Fruit fly (Drosophila melanogaster) whole organism, embryonic: ENCODE measurements around the gene gish.

ENCODE experiments used
- Antp ChIP-seq: fragments of 200-800 bp; sonication (Bioruptor generic); optimal IDR thresholded peaks from 3 replicates; lab custom pipeline; 2016; ENCODE audit warnings: missing biosample characterization, missing genetic modification characterization
- Atf3 ChIP-seq: fragments of 200-800 bp; sonication (Bioruptor generic); optimal IDR thresholded peaks from 3 replicates; lab custom pipeline; 2016; ENCODE audit warnings: missing biosample characterization, missing genetic modification characterization
- B-H1 ChIP-seq: fragments of 200-800 bp; sonication (Bioruptor generic); IDR thresholded peaks from 3 replicates; pipeline ENCODE4 v1.3.6; 2022; ENCODE audit warnings: missing biosample characterization, missing genetic modification characterization
- CG1024 ChIP-seq: fragments of 200-800 bp; sonication (Bioruptor generic); IDR thresholded peaks from 2 replicates; pipeline ENCODE4 v1.3.6; 2022; ENCODE audit warnings: missing biosample characterization, missing genetic modification characterization
- CG10959 ChIP-seq: fragments of 200-800 bp; sonication (Bioruptor generic); IDR thresholded peaks from 2 replicates; pipeline ENCODE4 v1.3.6; 2022; ENCODE audit warnings: missing biosample characterization, missing genetic modification characterization
- CG11085 ChIP-seq: fragments of 200-800 bp; sonication (Bioruptor generic); IDR thresholded peaks from 2 replicates; pipeline ENCODE4 v1.3.6; 2022; ENCODE audit warnings: missing biosample characterization, missing genetic modification characterization
- CG11398 ChIP-seq: fragments of 200-800 bp; sonication (Bioruptor generic); optimal IDR thresholded peaks from 2 replicates; lab custom pipeline; 2016; ENCODE audit warnings: missing biosample characterization, missing genetic modification characterization
- CG11456 ChIP-seq: fragments of 200-800 bp; sonication (Bioruptor generic); IDR thresholded peaks from 3 replicates; pipeline ENCODE4 v1.3.6; 2022; ENCODE audit warnings: missing biosample characterization, missing genetic modification characterization
- CG12391 ChIP-seq: fragments of 200-800 bp; sonication (Bioruptor generic); optimal IDR thresholded peaks from 3 replicates; lab custom pipeline; 2018; ENCODE audit warnings: missing biosample characterization, mild to moderate bottlenecking, missing genetic modification characterization, moderate library complexity
- CG1602 ChIP-seq: fragments of 200-800 bp; sonication (Bioruptor generic); optimal IDR thresholded peaks from 3 replicates; lab custom pipeline; 2016; ENCODE audit warnings: missing biosample characterization, missing genetic modification characterization
- CG16779 ChIP-seq: fragments of 200-800 bp; sonication (Bioruptor generic); IDR thresholded peaks from 2 replicates; pipeline ENCODE4 v1.3.6; 2022; ENCODE audit warnings: missing biosample characterization, missing genetic modification characterization
- CG17186 ChIP-seq: fragments of 200-800 bp; sonication (Bioruptor generic); optimal IDR thresholded peaks from 3 replicates; lab custom pipeline; 2017; ENCODE audit warnings: missing biosample characterization, missing genetic modification reagents, missing genetic modification characterization
- CG17328 ChIP-seq: fragments of 200-800 bp; sonication (Bioruptor generic); IDR thresholded peaks from 2 replicates; pipeline ENCODE4 v1.3.6; 2022; ENCODE audit warnings: missing biosample characterization, missing genetic modification characterization
- CG17829 ChIP-seq: fragments of 200-800 bp; optimal IDR thresholded peaks from 2 replicates; lab custom pipeline; 2019; ENCODE audit warnings: missing biosample characterization, mild to moderate bottlenecking, missing genetic modification characterization, moderate library complexity
- CG30403 ChIP-seq: fragments of 200-800 bp; sonication (Bioruptor generic); optimal IDR thresholded peaks from 3 replicates; lab custom pipeline; 2016; ENCODE audit warnings: missing biosample characterization, missing genetic modification characterization
- CG34376 ChIP-seq: fragments of 200-800 bp; sonication (Bioruptor generic); optimal IDR thresholded peaks from 2 replicates; lab custom pipeline; 2018; ENCODE audit warnings: missing biosample characterization, mild to moderate bottlenecking, missing genetic modification characterization
- CG6854 ChIP-seq: fragments of 200-800 bp; sonication (Bioruptor generic); optimal IDR thresholded peaks from 3 replicates; lab custom pipeline; 2017; ENCODE audit warnings: missing biosample characterization, mild to moderate bottlenecking, missing genetic modification characterization
- CG7963 ChIP-seq: fragments of 200-800 bp; sonication (Bioruptor generic); IDR thresholded peaks from 3 replicates; pipeline ENCODE4 v1.3.6; 2022; ENCODE audit warnings: missing biosample characterization, missing genetic modification characterization; ENCODE audit not compliant: partially characterized antibody
- CG8765 ChIP-seq: fragments of 200-800 bp; sonication (Bioruptor generic); IDR thresholded peaks from 2 replicates; pipeline ENCODE4 v1.3.6; 2022; ENCODE audit warnings: missing biosample characterization, missing genetic modification characterization
- Camta ChIP-seq: fragments of 200-800 bp; sonication (Bioruptor generic); optimal IDR thresholded peaks from 2 replicates; lab custom pipeline; 2016; ENCODE audit warnings: missing biosample characterization, missing genetic modification characterization
- CkIIα-i1 ChIP-seq: fragments of 200-800 bp; sonication (Bioruptor generic); IDR thresholded peaks from 2 replicates; pipeline ENCODE4 v1.3.6; 2022; ENCODE audit warnings: missing biosample characterization, missing genetic modification characterization
- Dip2 ChIP-seq: fragments of 200-800 bp; sonication (Bioruptor generic); IDR thresholded peaks from 2 replicates; pipeline ENCODE4 v1.3.6; 2022; ENCODE audit warnings: missing biosample characterization, missing genetic modification characterization
- Eip74EF ChIP-seq, 2 experiments: fragments of 200-800 bp in 1 of 2; fragments of >200 bp in 1 of 2; sonication (Bioruptor generic) in 1 of 2; optimal IDR thresholded peaks; 2 replicates each; lab custom pipeline; 2017 to 2019; ENCODE audit warnings: missing biosample characterization in 2 of 2, missing genetic modification characterization in 2 of 2, mild to moderate bottlenecking in 1 of 2, moderate library complexity in 1 of 2
- Jarid2 ChIP-seq: fragments of 200-800 bp; sonication (Bioruptor generic); optimal IDR thresholded peaks from 3 replicates; lab custom pipeline; 2017; ENCODE audit warnings: mild to moderate bottlenecking, missing biosample characterization, missing genetic modification reagents, missing genetic modification characterization
- Mrtf ChIP-seq: fragments of 200-800 bp; sonication (Bioruptor generic); IDR thresholded peaks from 3 replicates; pipeline ENCODE4 v1.3.6; 2022; ENCODE audit warnings: missing biosample characterization, missing genetic modification characterization
- Neu2 ChIP-seq: fragments of 200-800 bp; sonication (Bioruptor generic); optimal IDR thresholded peaks from 3 replicates; lab custom pipeline; 2016; ENCODE audit warnings: missing biosample characterization, missing genetic modification characterization, borderline replicate concordance
- Opbp ChIP-seq: fragments of 200-800 bp; sonication (Bioruptor generic); IDR thresholded peaks from 3 replicates; pipeline ENCODE4 v1.3.6; 2022; ENCODE audit warnings: missing biosample characterization, missing genetic modification characterization; ENCODE audit not compliant: partially characterized antibody
- Rfx ChIP-seq: fragments of 200-800 bp; sonication (Bioruptor generic); IDR thresholded peaks from 2 replicates; pipeline ENCODE4 v1.3.6; 2022; ENCODE audit warnings: missing biosample characterization, missing genetic modification characterization
- ap ChIP-seq: fragments of 200-800 bp; sonication (Bioruptor generic); IDR thresholded peaks from 2 replicates; pipeline ENCODE4 v1.3.6; 2022; ENCODE audit warnings: missing biosample characterization, missing genetic modification characterization
- bowl ChIP-seq: fragments of 200-800 bp; sonication (Bioruptor generic); IDR thresholded peaks from 2 replicates; pipeline ENCODE4 v1.3.6; 2022; ENCODE audit warnings: missing biosample characterization, missing genetic modification characterization
- dati ChIP-seq: fragments of 200-800 bp; sonication (Bioruptor generic); IDR thresholded peaks from 2 replicates; pipeline ENCODE4 v1.3.6; 2022; ENCODE audit warnings: missing biosample characterization, missing genetic modification characterization
- dmrt99B ChIP-seq: fragments of 200-800 bp; sonication (Bioruptor generic); optimal IDR thresholded peaks from 2 replicates; lab custom pipeline; 2018; ENCODE audit warnings: missing biosample characterization, mild to moderate bottlenecking, missing genetic modification characterization, moderate library complexity
- ewg ChIP-seq: fragments of 200-800 bp; sonication (Bioruptor generic); optimal IDR thresholded peaks from 3 replicates; lab custom pipeline; 2017; ENCODE audit warnings: mild to moderate bottlenecking, missing biosample characterization, missing genetic modification reagents, missing genetic modification characterization
- fd96Cb ChIP-seq: fragments of 200-800 bp; sonication (Bioruptor generic); optimal IDR thresholded peaks from 2 replicates; lab custom pipeline; 2018; ENCODE audit warnings: missing biosample characterization, mild to moderate bottlenecking, missing genetic modification characterization, moderate library complexity
- gcm ChIP-seq: fragments of 200-800 bp; sonication (Bioruptor generic); optimal IDR thresholded peaks from 2 replicates; lab custom pipeline; 2019; ENCODE audit warnings: missing biosample characterization, mild to moderate bottlenecking, missing genetic modification characterization, moderate library complexity
- gcm2 ChIP-seq: fragments of 200-800 bp; sonication (Bioruptor generic); optimal IDR thresholded peaks from 2 replicates; lab custom pipeline; 2016; ENCODE audit warnings: missing biosample characterization, missing genetic modification characterization
- grn ChIP-seq: fragments of 200-800 bp; sonication (Bioruptor generic); optimal IDR thresholded peaks from 3 replicates; lab custom pipeline; 2017; ENCODE audit warnings: missing biosample characterization, missing genetic modification characterization
- ham ChIP-seq: fragments of 200-800 bp; sonication (Bioruptor generic); IDR thresholded peaks from 2 replicates; pipeline ENCODE4 v1.3.6; 2022; ENCODE audit warnings: missing biosample characterization, missing genetic modification characterization
- hbn ChIP-seq: fragments of 200-800 bp; sonication (Bioruptor generic); IDR thresholded peaks from 2 replicates; pipeline ENCODE4 v1.3.6; 2022; ENCODE audit warnings: missing biosample characterization, missing genetic modification characterization; ENCODE audit not compliant: partially characterized antibody
- hth ChIP-seq: fragments of >200 bp; optimal IDR thresholded peaks from 2 replicates; lab custom pipeline; 2017; ENCODE audit warnings: inconsistent platforms
- maf-S ChIP-seq: fragments of 200-800 bp; sonication (Bioruptor generic); optimal IDR thresholded peaks from 2 replicates; lab custom pipeline; 2016; ENCODE audit warnings: missing biosample characterization, missing genetic modification characterization
- odd ChIP-seq: fragments of 200-800 bp; sonication (Bioruptor generic); optimal IDR thresholded peaks from 2 replicates; lab custom pipeline; 2017; ENCODE audit warnings: missing biosample characterization, mild to moderate bottlenecking, missing genetic modification characterization
- p53 ChIP-seq: fragments of 200-800 bp; sonication (Bioruptor generic); optimal IDR thresholded peaks from 2 replicates; lab custom pipeline; 2016; ENCODE audit warnings: missing biosample characterization, missing genetic modification characterization
- pan ChIP-seq, 4 experiments: fragments of >200 bp in 3 of 4; fragments of 200-800 bp in 1 of 4; sonication (Bioruptor generic) in 1 of 4; optimal IDR thresholded peaks in 3 of 4; IDR thresholded peaks in 1 of 4; 2 replicates each; pipeline versions ENCODE4 v1.3.6 to Lab custom; 2017 to 2022; ENCODE audit warnings: missing biosample characterization in 2 of 4, missing genetic modification characterization in 2 of 4, mixed read lengths in 1 of 4
- pho ChIP-seq: fragments of 200-800 bp; sonication (Bioruptor generic); optimal IDR thresholded peaks from 2 replicates; lab custom pipeline; 2016; ENCODE audit warnings: missing biosample characterization, missing genetic modification characterization
- phol ChIP-seq: fragments of 200-800 bp; sonication (Bioruptor generic); optimal IDR thresholded peaks from 3 replicates; lab custom pipeline; 2018; ENCODE audit warnings: missing biosample characterization, mild to moderate bottlenecking, missing genetic modification characterization, moderate library complexity
- repo ChIP-seq: fragments of 200-800 bp; sonication (Bioruptor generic); optimal IDR thresholded peaks from 2 replicates; lab custom pipeline; 2016; ENCODE audit warnings: missing biosample characterization, missing genetic modification characterization
- sens ChIP-seq: fragments of 200-800 bp; sonication (Bioruptor generic); peaks from one replicate; lab custom pipeline; 2016; ENCODE audit warnings: missing biosample characterization, missing genetic modification characterization
- tap ChIP-seq: fragments of 200-800 bp; optimal IDR thresholded peaks from 3 replicates; lab custom pipeline; 2019; ENCODE audit warnings: missing biosample characterization, mild to moderate bottlenecking, missing genetic modification characterization, moderate library complexity
- wdn ChIP-seq: fragments of 200-800 bp; sonication (Bioruptor generic); IDR thresholded peaks from 2 replicates; pipeline ENCODE4 v1.3.6; 2022; ENCODE audit warnings: missing biosample characterization, missing genetic modification characterization

gish gene

DNA sequence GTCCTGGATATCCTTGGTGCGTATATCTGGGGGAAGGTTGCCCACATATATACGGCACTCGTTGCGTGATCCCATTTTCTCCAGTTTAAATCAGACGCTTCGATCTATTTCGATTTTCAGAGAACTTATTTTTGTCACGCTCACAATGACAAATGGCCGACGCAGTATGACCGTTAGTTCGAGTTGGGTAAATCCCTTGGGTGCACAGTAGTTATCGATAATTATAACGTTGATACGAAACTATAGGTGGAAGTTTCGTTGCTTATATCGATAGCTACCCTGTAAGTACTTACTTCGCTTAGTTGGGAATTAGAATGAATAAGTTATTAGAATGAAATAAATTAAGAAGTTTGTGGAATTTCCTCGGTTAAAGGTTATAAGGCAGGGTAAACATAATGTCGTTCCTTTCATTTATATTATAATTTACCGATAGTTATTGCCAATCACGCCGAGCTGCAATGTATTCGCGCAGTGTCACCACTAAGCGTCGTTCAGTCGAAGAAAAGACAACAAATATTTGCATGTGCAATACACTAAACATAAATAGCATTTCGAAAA, 69.6 kb downstream of the gish start, which contains the start of the genes SF2 and pad (continued):
- TF ChIP-seq Neu2 (GFP tag; lab: Kevin White, UChicago) (no peak), Opbp (peak; percentile 86), gcm2 (GFP tag; lab: Kevin White, UChicago) (peak; percentile 55), p53 (GFP tag; lab: Kevin White, UChicago) (peak; percentile 64), CG1024 (GFP tag; lab: Robert Waterston, UW) (0 out of 2 replicates have a peak, but pooled peaks have one; percentile 29), CG1602 (GFP tag; lab: Kevin White, UChicago) (peak; percentile 71), CkIIα-i1 (GFP tag; lab: Robert Waterston, UW) (no peak), grn (GFP tag; lab: Kevin White, UChicago) (peak; percentile 34), CG16779 (GFP tag; lab: Robert Waterston, UW) (no peak), gcm (peak; percentile 54), wdn (GFP tag; lab: Robert Waterston, UW) (peak; percentile 73), tap (no peak), CG11085 (GFP tag; lab: Robert Waterston, UW) (peak; percentile 69), CG6854 (no peak), Antp (peak; percentile 65), Dip2 (GFP tag; lab: Robert Waterston, UW) (no peak), B-H1 (GFP tag; lab: Robert Waterston, UW) (peak; percentile 20; the same call in 1 of the 3 replicates), odd (GFP tag; lab: Kevin White, UChicago) (peak; percentile 30), maf-S (GFP tag; lab: Kevin White, UChicago) (peak; percentile 66), hth (lab: Kevin White, UChicago) (no peak), ham (GFP tag; lab: Robert Waterston, UW) (no peak), CG8765 (GFP tag; lab: Robert Waterston, UW) (peak; percentile 45; the same call in 1 of the 2 replicates), CG11456 (GFP tag; lab: Robert Waterston, UW) (peak; percentile 74; the same call in 2 of the 3 replicates), sens (GFP tag; lab: Kevin White, UChicago) (peak; percentile 98), CG11398 (GFP tag; lab: Kevin White, UChicago) (peak; percentile 54), Camta (GFP tag; lab: Kevin White, UChicago) (peak; percentile 76), repo (GFP tag; lab: Kevin White, UChicago) (no peak), Rfx (GFP tag; lab: Robert Waterston, UW) (peak; percentile 82), bowl (GFP tag; lab: Robert Waterston, UW) (no peak), CG7963 (GFP tag; lab: Robert Waterston, UW) (peak; percentile 76), Jarid2 (GFP tag; lab: Kevin White, UChicago) (peak; percentile 39), dmrt99B (tag; lab: Kevin White, UChicago) (peak; percentile 69), fd96Cb (peak; percentile 64), CG17328 (GFP tag; lab: Robert Waterston, UW) (peak; percentile 57), CG10959 (GFP tag; lab: Robert Waterston, UW) (peak; percentile 48; the same call in 1 of the 2 replicates), hbn (GFP tag; lab: Robert Waterston, UW) (peak; percentile 89), Atf3 (GFP tag; lab: Kevin White, UChicago) (peak; percentile 79), Mrtf (no peak; the same call in 2 of the 3 replicates), pan (optimal IDR thresholded peaks at IDR 0.05; lab: Kevin White, UChicago) (no peak), pan (GFP tag; optimal IDR thresholded peaks at IDR 0.05 in 1 of 2, IDR thresholded peaks at IDR 0.05 in 1 of 2) (peak in 1 of 2 experiments; percentile 69), CG34376 (GFP tag; lab: Kevin White, UChicago) (peak; percentile 78), phol (tag; lab: Kevin White, UChicago) (peak; percentile 98), CG30403 (GFP tag; lab: Kevin White, UChicago) (peak; percentile 88), dati (GFP tag; lab: Robert Waterston, UW) (no peak), CG17186 (GFP tag; lab: Kevin White, UChicago) (peak; percentile 85), pho (GFP tag; lab: Kevin White, UChicago) (peak; percentile 86), Eip74EF (GFP tag; optimal IDR thresholded peaks at IDR 0.05; lab: Kevin White, UChicago) (peak in 1 of 2 experiments; percentile 18), ewg (peak; percentile 87), CG17829 (tag; lab: Kevin White, UChicago) (peak; percentile 86), CG12391 (tag; lab: Kevin White, UChicago) (peak; percentile 89), ap (no peak)
